Worm (Caenorhabditis elegans): ENCODE data around the gene Y38C1AA.1.

Gene Y38C1AA.1

ce11 chrIV:231673-232072, 23.7 kb downstream of the Y38C1AA.1 start, which contains the start of gene gtf-2H1:
TSS of gene gtf-2H1 (minus strand) at chrIV:231773.
- TF ChIP-seq hnd-1 (tag; optimal IDR thresholded peaks at IDR 0.05) = no peak

ce11 chrIV:236138-236537, 28.2 kb downstream of the Y38C1AA.1 start:
- no peak for TF ChIP-seq tbx-37 (GFP tag; conservative IDR thresholded peaks at IDR 0.05)
- no peak for TF ChIP-seq aly-1 (tag; optimal IDR thresholded peaks at IDR 0.05)
- no peak for TF ChIP-seq ceh-36 (tag; optimal IDR thresholded peaks at IDR 0.05)
- no peak for TF ChIP-seq flt-1 (GFP tag; IDR thresholded peaks at IDR 0.05)
- no peak for TF ChIP-seq hnd-1 (tag; optimal IDR thresholded peaks at IDR 0.05)
- TF ChIP-seq ets-7 (tag; optimal IDR thresholded peaks at IDR 0.05) = no peak
- TF ChIP-seq ceh-13 (GFP tag; optimal IDR thresholded peaks at IDR 0.05) = no peak
- TF ChIP-seq F13C5.2 (tag; optimal IDR thresholded peaks at IDR 0.05) = no peak
- no peak for TF ChIP-seq pes-1 (GFP tag; IDR thresholded peaks at IDR 0.05)
- no peak for TF ChIP-seq tbx-11 (GFP tag; IDR thresholded peaks at IDR 0.05)
- no peak for TF ChIP-seq hmbx-1 (tag; optimal IDR thresholded peaks at IDR 0.05)
- no peak for TF ChIP-seq sea-1 (GFP tag; conservative IDR thresholded peaks at IDR 0.05)

- no peak for TF ChIP-seq hnd-1 (tag; optimal IDR thresholded peaks at IDR 0.05)
- peak; percentile 20 for TF ChIP-seq ama-1 (optimal IDR thresholded peaks at IDR 0.05)
Observed at ce11 chrIV:237350-237749, 29.4 kb downstream of the Y38C1AA.1 start, which contains the start of gene ints-13. TSS of gene ints-13 (minus strand) at chrIV:237450.

ce11 chrIV:240257-240754, 32.3 kb downstream of the Y38C1AA.1 start, which contains the start of the genes fnta-1 and cogc-8:
TSS of gene fnta-1 (minus strand) at chrIV:240307.
TSS of gene cogc-8 (plus strand) at chrIV:240451.
- TF ChIP-seq hnd-1 (tag; optimal IDR thresholded peaks at IDR 0.05) = no peak
- TF ChIP-seq F13C5.2 (tag; optimal IDR thresholded peaks at IDR 0.05) = peak; percentile 16
- TF ChIP-seq aly-1 (tag; optimal IDR thresholded peaks at IDR 0.05) = no peak
- TF ChIP-seq ceh-13 (GFP tag; optimal IDR thresholded peaks at IDR 0.05) = no peak
- no peak for TF ChIP-seq pes-1 (GFP tag; IDR thresholded peaks at IDR 0.05)
- no peak for TF ChIP-seq sea-1 (GFP tag; conservative IDR thresholded peaks at IDR 0.05)
- no peak for TF ChIP-seq flt-1 (GFP tag; IDR thresholded peaks at IDR 0.05)
- TF ChIP-seq ets-7 (tag; optimal IDR thresholded peaks at IDR 0.05) = no peak

- TF ChIP-seq hmbx-1 (tag; optimal IDR thresholded peaks at IDR 0.05) (no peak), aly-1 (tag; optimal IDR thresholded peaks at IDR 0.05) (no peak), flt-1 (GFP tag; IDR thresholded peaks at IDR 0.05) (no peak), tra-4 (tag; optimal IDR thresholded peaks at IDR 0.05) (no peak), ceh-13 (GFP tag; optimal IDR thresholded peaks at IDR 0.05) (no peak), scrt-1 (GFP tag; IDR thresholded peaks at IDR 0.05) (no peak), hmg-4 (GFP tag; optimal IDR thresholded peaks at IDR 0.05) (no peak), ets-7 (tag; optimal IDR thresholded peaks at IDR 0.05) (no peak), pes-1 (GFP tag; IDR thresholded peaks at IDR 0.05) (no peak), ceh-36 (tag; optimal IDR thresholded peaks at IDR 0.05) (no peak), tbx-11 (GFP tag; IDR thresholded peaks at IDR 0.05) (no peak)
Observed at ce11 chrIV:244278-244677, 36.3 kb downstream of the Y38C1AA.1 start.

ce11 chrIV:244843-245242, 36.9 kb downstream of the Y38C1AA.1 start, which contains the start of gene aass-1:
TSS of gene aass-1 (plus strand) at chrIV:245143.
- no peak for TF ChIP-seq pes-1 (GFP tag; IDR thresholded peaks at IDR 0.05)
- TF ChIP-seq hnd-1 (tag; optimal IDR thresholded peaks at IDR 0.05) = no peak
- no peak for TF ChIP-seq sea-1 (GFP tag; conservative IDR thresholded peaks at IDR 0.05)
- no peak for TF ChIP-seq B0310.2 (tag; optimal IDR thresholded peaks at IDR 0.05)
- no peak for TF ChIP-seq tra-4 (tag; optimal IDR thresholded peaks at IDR 0.05)
- TF ChIP-seq hmg-4 (GFP tag; optimal IDR thresholded peaks at IDR 0.05) = no peak
- TF ChIP-seq ceh-36 (tag; optimal IDR thresholded peaks at IDR 0.05) = no peak
- no peak for TF ChIP-seq flt-1 (GFP tag; IDR thresholded peaks at IDR 0.05)
- no peak for TF ChIP-seq aly-1 (tag; optimal IDR thresholded peaks at IDR 0.05)
- TF ChIP-seq tbx-11 (GFP tag; IDR thresholded peaks at IDR 0.05) = no peak
- no peak for TF ChIP-seq scrt-1 (GFP tag; IDR thresholded peaks at IDR 0.05)
- no peak for TF ChIP-seq ama-1 (optimal IDR thresholded peaks at IDR 0.05)
- TF ChIP-seq ets-7 (tag; optimal IDR thresholded peaks at IDR 0.05) = no peak
- no peak for TF ChIP-seq tbx-37 (GFP tag; conservative IDR thresholded peaks at IDR 0.05)
- no peak for TF ChIP-seq ceh-13 (GFP tag; optimal IDR thresholded peaks at IDR 0.05)

ce11 chrIV:247494-247893, 39.5 kb downstream of the Y38C1AA.1 start:
- TF ChIP-seq tbx-11 (GFP tag; IDR thresholded peaks at IDR 0.05) (no peak), hmbx-1 (tag; optimal IDR thresholded peaks at IDR 0.05) (no peak), B0310.2 (tag; optimal IDR thresholded peaks at IDR 0.05) (no peak), F13C5.2 (tag; optimal IDR thresholded peaks at IDR 0.05) (no peak), ceh-13 (GFP tag; optimal IDR thresholded peaks at IDR 0.05) (no peak), sea-1 (GFP tag; conservative IDR thresholded peaks at IDR 0.05) (no peak), pes-1 (GFP tag; IDR thresholded peaks at IDR 0.05) (no peak), hmg-4 (GFP tag; optimal IDR thresholded peaks at IDR 0.05) (no peak), tra-4 (tag; optimal IDR thresholded peaks at IDR 0.05) (no peak), tbx-37 (GFP tag; conservative IDR thresholded peaks at IDR 0.05) (no peak), hnd-1 (tag; optimal IDR thresholded peaks at IDR 0.05) (no peak), ama-1 (optimal IDR thresholded peaks at IDR 0.05) (no peak), aly-1 (tag; optimal IDR thresholded peaks at IDR 0.05) (no peak), ceh-36 (tag; optimal IDR thresholded peaks at IDR 0.05) (no peak), flt-1 (GFP tag; IDR thresholded peaks at IDR 0.05) (no peak), scrt-1 (GFP tag; IDR thresholded peaks at IDR 0.05) (no peak), ets-7 (tag; optimal IDR thresholded peaks at IDR 0.05) (no peak)

- no peak for TF ChIP-seq F13C5.2 (tag; optimal IDR thresholded peaks at IDR 0.05)
- no peak for TF ChIP-seq tbx-11 (GFP tag; IDR thresholded peaks at IDR 0.05)
- TF ChIP-seq hnd-1 (tag; optimal IDR thresholded peaks at IDR 0.05) = no peak
- no peak for TF ChIP-seq hmbx-1 (tag; optimal IDR thresholded peaks at IDR 0.05)
- no peak for TF ChIP-seq pes-1 (GFP tag; IDR thresholded peaks at IDR 0.05)
- TF ChIP-seq scrt-1 (GFP tag; IDR thresholded peaks at IDR 0.05) = no peak
Observed at ce11 chrIV:252454-252853, 44.5 kb downstream of the Y38C1AA.1 start, which contains the start of gene grl-19. TSS of gene grl-19 (minus strand) at chrIV:252554.
